Fruit fly (Drosophila melanogaster) Kc167 (cell line): ENCODE results near the gene CG42613.

Experiments
- Myc ChIP-seq: fragments of >200 bp; optimal IDR thresholded peaks from 2 replicates; lab custom pipeline; 2017; ENCODE audit warnings: missing external identifiers
- Sin3A ChIP-seq: fragments of >200 bp; optimal IDR thresholded peaks from 2 replicates; lab custom pipeline; 2018; ENCODE audit warnings: missing external identifiers
- h ChIP-seq: fragments of >200 bp; optimal IDR thresholded peaks from 3 replicates; lab custom pipeline; 2018; ENCODE audit warnings: missing external identifiers
- insv ChIP-seq: fragments of >200 bp; optimal IDR thresholded peaks from 3 replicates; lab custom pipeline; 2018; ENCODE audit warnings: missing external identifiers
- psq ChIP-seq: fragments of >200 bp; optimal IDR thresholded peaks from 2 replicates; lab custom pipeline; 2017; ENCODE audit warnings: missing external identifiers
- ttk ChIP-seq: sonication (Bioruptor generic); optimal IDR thresholded peaks from 2 replicates; lab custom pipeline; 2017; ENCODE audit warnings: missing external identifiers

Gene CG42613

DNA sequence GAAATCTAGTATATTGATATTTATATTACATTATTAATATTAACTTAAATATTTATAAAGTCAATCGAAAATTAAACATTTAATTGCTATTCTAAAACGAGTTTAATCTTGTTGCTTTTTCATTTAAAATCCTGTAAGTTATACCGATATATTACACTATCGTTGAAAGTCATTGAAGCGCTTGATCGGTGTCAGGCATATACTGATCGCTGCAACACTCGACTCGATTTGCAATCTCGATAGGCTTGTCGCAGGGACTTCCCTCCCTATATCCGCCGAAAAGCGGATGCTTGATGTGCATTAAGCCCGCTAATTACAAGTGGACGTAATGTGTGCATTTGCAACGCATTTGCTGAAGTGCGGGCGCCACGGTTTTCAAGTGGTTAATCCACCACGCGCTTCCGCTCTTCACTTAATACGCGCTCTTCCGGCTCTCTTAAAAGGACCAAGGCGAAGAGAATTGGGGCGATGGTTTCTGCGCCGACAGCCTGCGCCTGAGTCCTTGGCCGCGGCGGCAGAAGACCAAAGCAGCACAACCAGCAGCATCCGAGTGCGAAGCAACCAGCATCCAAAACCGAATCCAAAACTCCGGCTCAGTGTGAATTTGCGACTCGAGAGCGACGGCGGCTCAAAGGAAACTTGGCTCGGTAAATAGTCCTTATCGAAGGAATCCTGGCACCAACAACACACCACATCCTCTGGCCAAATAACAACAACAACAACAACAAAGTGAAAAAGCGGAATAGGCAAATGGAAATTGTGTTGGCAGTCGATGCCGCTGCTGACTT, at the start of gene CG42613:
Gene CG42613 (plus strand): TSS at position 279 of the 788 bp plus-strand sequence.
- TF ChIP-seq Sin3A (no peak), h (no peak), ttk (lab: Kevin White, UChicago) (no peak), Myc (lab: Kevin White, UChicago) (no peak), insv (lab: Kevin White, UChicago) (no peak), psq (lab: Kevin White, UChicago) (no peak)

DNA sequence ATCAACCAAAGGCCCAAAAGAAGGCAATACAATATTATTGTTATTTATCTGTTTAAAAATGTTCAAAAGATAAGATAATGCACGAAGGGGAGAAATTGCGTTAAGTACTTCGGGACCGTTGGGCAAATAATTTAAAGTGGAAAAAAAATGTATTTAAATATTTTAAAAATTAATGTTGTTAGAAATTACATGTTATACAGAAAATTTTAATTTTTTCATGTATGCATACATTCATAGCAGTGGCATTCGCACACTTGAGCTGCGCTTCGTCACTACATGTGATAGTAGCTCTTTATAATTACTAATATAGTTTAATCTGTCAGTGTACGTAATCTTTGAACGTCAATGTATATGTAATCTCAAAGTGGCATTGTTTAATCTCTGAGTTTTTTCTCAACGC, 33.8 kb upstream of the CG42613 start:
- no peak for TF ChIP-seq Myc (lab: Kevin White, UChicago)
- TF ChIP-seq h: no peak
- no peak for TF ChIP-seq ttk (lab: Kevin White, UChicago)
- TF ChIP-seq Sin3A: no peak

DNA sequence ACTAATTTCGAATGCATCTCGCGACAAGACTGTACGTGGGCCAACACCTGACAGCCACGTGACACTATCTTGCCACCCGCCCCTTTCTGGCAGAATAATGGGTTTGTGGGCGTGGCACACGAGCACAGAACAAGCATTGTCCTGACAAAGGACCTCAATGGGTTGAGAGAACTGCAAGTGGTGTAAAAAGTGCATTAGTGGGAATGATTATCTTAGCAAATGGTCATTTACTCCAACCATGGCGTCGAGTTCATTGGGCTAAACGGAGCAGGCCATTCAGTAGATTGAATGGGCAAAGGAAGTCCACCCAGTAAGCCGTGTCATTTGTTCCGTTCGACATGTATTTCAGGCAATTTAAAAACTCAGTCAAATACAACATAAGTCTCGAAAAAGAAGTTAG, 31.2 kb upstream of the CG42613 start, which contains the start of gene CG14297:
Gene CG14297 (plus strand): TSS at position 301 of the 400 bp plus-strand sequence.
- TF ChIP-seq ttk (lab: Kevin White, UChicago) (no peak), Myc (lab: Kevin White, UChicago) (no peak)

DNA sequence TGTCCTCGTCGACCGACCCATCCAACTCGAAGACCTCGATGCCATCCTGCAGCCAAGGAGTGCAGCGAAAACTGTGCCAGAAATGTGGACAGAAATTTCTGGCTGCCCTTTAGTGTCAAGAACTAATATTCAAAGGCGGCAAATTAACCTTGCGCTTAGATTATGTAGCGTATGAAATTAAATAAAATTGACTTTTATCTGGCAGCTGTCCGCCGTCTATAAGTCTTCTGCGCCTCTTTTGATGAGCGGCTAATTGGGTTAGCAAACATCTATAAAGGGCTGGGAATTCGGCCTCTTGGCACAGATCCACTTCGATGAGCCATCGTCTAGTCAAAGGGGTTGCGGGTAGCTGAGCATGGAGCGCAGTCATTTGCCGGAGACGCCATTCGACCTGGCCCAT, 29.9 kb upstream of the CG42613 start, which contains the start of gene Rh2:
Gene Rh2 (plus strand): TSS at position 301 of the 400 bp plus-strand sequence.
- TF ChIP-seq psq (lab: Kevin White, UChicago) (no peak), Sin3A (no peak), insv (lab: Kevin White, UChicago) (no peak), ttk (lab: Kevin White, UChicago) (no peak), h (no peak), Myc (lab: Kevin White, UChicago) (no peak)

DNA sequence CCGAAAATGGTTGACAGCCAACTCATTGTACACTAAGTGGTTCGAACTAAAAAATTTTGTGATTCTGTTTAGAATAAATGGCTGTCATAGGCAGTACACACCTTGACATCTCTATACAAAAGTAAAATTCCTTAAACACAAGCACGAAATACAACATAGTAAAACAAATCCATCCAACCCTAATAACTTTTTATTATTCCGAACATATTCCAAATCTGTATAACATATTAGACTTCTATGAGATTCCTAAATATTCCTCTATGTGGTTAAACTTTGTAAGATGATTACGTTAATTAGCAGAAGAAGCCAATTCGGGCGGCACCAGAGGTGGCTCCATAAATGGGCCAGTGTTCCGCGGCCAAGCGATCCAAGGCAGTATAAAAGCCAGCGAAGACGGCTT, 26.8 kb upstream of the CG42613 start, which contains the start of gene CG14294:
Gene CG14294 (minus strand): TSS at position 101 of the 400 bp plus-strand sequence.
- TF ChIP-seq h: no peak
- no peak for TF ChIP-seq ttk (lab: Kevin White, UChicago)
- no peak for TF ChIP-seq insv (lab: Kevin White, UChicago)
- TF ChIP-seq Myc (lab: Kevin White, UChicago): no peak
- no peak for TF ChIP-seq Sin3A
- no peak for TF ChIP-seq psq (lab: Kevin White, UChicago)

DNA sequence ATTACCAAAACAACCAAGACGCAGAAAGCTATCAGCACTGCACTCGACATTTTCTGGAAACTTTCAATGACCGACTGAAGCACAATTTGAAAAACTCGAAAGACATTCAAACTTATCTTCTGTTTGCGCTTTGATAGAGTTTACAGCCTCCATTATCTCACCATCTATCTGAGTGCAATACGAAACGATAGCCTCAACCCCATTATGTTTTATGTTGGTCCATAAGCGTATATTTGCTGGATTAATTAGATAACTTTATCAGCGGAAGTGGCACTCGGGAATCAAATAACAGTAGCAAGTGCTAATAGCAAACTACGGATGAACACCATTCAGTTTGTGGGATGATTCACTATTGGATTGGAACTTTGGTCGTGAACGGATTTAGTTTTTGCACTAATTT, 26.1 kb upstream of the CG42613 start, which contains the start of gene CG34284:
Gene CG34284 (minus strand): TSS at position 76 of the 400 bp plus-strand sequence.
- TF ChIP-seq h: no peak
- TF ChIP-seq Sin3A: no peak
- no peak for TF ChIP-seq ttk (lab: Kevin White, UChicago)
- TF ChIP-seq psq (lab: Kevin White, UChicago): no peak
- no peak for TF ChIP-seq insv (lab: Kevin White, UChicago)
- no peak for TF ChIP-seq Myc (lab: Kevin White, UChicago)

DNA sequence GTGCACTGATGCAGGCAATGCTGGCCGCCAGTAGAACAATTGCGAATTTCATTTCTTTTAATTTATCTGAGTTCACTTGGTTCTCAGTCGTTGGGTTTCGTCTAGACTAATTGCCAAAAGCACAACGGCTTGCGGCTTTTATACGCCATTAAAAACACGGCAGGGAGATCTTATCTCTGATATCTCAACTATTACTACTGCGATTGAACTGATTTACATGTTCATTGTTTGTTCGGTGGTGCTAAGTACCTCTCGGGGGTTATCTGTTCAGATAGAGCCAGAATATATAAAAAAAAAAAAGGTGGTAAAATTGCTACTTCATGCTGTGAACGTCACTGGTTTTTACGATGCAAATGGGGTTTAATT, 23.5 kb upstream of the CG42613 start, which contains the start of gene CG14292:
Gene CG14292 (minus strand): TSS at position 101 of the 366 bp plus-strand sequence.
- no peak for TF ChIP-seq ttk (lab: Kevin White, UChicago)
- no peak for TF ChIP-seq Sin3A
- TF ChIP-seq insv (lab: Kevin White, UChicago): no peak
- no peak for TF ChIP-seq h
- TF ChIP-seq psq (lab: Kevin White, UChicago): no peak
- no peak for TF ChIP-seq Myc (lab: Kevin White, UChicago)

DNA sequence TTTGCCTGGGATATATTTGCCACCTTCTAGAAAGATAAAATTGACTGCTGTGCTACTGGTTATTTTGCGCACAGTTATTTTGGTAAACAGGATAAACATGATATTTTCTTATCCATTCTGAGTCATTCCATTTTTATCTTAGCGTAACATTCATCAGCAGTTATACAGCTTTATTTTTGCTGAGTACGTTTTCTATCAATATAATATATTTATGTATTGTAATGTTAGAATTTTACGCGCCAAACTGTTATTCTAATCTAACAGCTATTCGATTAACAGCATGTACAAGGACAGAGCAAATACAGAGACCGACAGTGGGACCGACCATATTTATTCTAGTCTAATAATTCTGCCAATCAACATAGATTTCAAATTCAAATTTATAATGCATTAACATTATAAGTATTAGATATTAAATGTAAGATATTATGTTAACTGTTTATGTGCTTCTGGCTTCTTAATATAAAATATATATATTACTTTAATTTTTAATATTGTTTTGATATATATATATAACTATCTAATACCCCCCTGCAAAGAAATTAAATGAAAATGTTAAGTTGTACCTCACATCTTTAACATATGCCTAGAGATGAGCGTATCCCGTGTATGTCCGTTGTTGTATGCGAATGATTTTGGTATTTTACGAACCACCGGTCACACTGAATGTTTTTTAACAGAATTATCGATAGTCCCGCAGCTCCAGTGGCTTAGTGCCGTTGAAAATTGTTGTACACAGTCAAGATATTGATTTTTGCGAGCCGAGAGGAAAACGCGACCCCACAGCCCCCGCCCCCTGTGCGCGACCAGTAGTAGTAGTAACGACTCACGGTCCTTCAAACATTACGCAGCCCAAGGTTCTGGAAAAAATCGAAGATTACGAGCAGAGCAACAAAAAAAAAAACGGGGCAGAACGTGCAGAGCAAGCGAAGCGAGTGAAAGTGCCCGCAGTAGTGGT, 22.8 kb upstream of the CG42613 start, which contains the start of gene EndoA:
Gene EndoA (plus strand): TSS at position 689 of the 958 bp plus-strand sequence.
- TF ChIP-seq psq (lab: Kevin White, UChicago): no peak
- TF ChIP-seq insv (lab: Kevin White, UChicago): no peak
- TF ChIP-seq Myc (lab: Kevin White, UChicago): no peak
- no peak for TF ChIP-seq Sin3A
- TF ChIP-seq ttk (lab: Kevin White, UChicago): no peak
- no peak for TF ChIP-seq h

DNA sequence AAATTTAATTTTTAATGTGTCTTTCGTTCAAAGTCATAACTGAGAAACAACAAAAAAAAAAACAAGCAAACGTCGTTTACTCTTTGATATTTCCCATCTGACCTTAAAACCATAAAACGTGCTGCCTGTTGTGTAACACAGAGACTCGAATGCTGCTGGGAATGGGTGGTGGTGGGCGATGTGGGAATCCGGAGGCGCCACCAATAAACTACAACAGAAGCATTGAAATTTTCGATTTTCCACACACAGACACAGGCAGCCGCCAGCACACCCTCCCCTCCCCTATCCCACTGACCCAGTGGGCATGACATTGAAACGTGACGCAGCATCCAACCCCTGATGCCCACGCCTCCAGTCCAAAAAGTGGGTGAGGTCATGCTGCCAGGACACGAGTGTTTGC, 18.7 kb upstream of the CG42613 start:
- no peak for TF ChIP-seq h
- TF ChIP-seq psq (lab: Kevin White, UChicago): no peak

DNA sequence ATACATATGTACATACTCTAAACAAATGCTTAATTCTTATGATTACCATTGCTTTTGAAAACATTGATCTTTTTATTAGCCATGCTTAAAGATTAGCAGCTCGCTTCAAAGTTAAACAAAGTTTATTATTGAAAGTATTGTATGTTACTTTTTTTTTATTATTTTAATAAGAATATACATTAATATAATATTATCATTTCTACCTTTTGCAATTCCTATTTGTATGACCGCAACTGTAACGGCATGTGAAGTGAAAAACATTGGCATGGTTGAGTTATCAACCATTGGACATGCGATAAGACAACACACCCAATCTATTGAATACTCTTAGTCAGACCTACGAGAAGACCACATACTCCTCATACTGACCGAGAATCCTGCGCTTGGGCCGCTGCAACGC, 18.1 kb upstream of the CG42613 start:
- no peak for TF ChIP-seq h
- no peak for TF ChIP-seq Myc (lab: Kevin White, UChicago)
- TF ChIP-seq insv (lab: Kevin White, UChicago): no peak
- TF ChIP-seq psq (lab: Kevin White, UChicago): no peak
- no peak for TF ChIP-seq ttk (lab: Kevin White, UChicago)
- no peak for TF ChIP-seq Sin3A

DNA sequence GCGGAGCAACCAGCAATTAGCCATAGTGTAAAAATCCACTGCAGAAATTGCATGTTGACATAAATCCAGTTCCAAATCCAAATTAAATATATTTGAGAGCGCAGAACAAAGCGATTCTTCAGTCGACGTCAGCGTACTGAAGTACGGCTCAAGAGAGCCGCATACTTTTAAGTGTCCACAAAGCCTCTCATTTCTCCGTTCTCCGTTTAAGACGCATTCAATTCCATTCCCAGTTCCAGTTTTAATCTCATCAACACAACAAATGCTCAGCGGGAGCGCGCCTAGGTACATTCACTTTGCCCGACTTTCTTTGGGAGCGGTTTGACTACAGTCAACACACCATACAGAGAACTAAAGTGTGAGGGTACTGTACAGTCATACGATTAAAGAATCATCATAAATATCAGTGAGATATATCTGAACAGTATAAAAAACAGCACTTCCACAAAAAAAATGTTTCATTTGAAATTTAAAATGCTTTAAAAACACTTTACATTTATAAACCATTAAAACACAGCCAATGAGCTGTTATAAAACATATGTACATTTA, 16.1 kb upstream of the CG42613 start, which contains the start of gene Sgsh:
Gene Sgsh (minus strand): TSS at position 141 of the 550 bp plus-strand sequence.
- no peak for TF ChIP-seq Myc (lab: Kevin White, UChicago)
- no peak for TF ChIP-seq h
- no peak for TF ChIP-seq insv (lab: Kevin White, UChicago)
- TF ChIP-seq Sin3A: no peak
- no peak for TF ChIP-seq ttk (lab: Kevin White, UChicago)
- TF ChIP-seq psq (lab: Kevin White, UChicago): no peak
